Worm (Caenorhabditis elegans): Measurements from ENCODE around the gene T23B12.11.
A peak's percentile ranks its signal among the peaks of the same experiment; 100 is the strongest.

T23B12.11 gene

ce11 chrV:8413432-8414021 lies 41.7 kb upstream of the T23B12.11 start, which contains the start of gene vha-18:
Gene vha-18, minus strand, starts transcription at chrV:8413482.
- TF ChIP-seq lin-32 (GFP tag; optimal IDR thresholded peaks at IDR 0.05) (no peak), ztf-11 (tag; optimal IDR thresholded peaks at IDR 0.05) (no peak), pha-4 (tag; optimal IDR thresholded peaks at IDR 0.05) (no peak), snpc-4 (tag; optimal IDR thresholded peaks at IDR 0.05) (no peak), flh-1 (GFP tag; optimal IDR thresholded peaks at IDR 0.05) (no peak), M03D4.4 (tag; optimal IDR thresholded peaks at IDR 0.05) (no peak), sem-2 (GFP tag; optimal IDR thresholded peaks at IDR 0.05) (no peak)

ce11 chrV:8414036-8414728 lies 41.0 kb upstream of the T23B12.11 start, which contains the start of gene pos-1:
Gene pos-1, plus strand, starts transcription at chrV:8414086.
- TF ChIP-seq tbx-8 (GFP tag; optimal IDR thresholded peaks at IDR 0.05) (no peak), ham-2 (GFP tag; optimal IDR thresholded peaks at IDR 0.05) (no peak), lsy-2 (tag; optimal IDR thresholded peaks at IDR 0.05) (no peak), nhr-76 (tag; optimal IDR thresholded peaks at IDR 0.05) (no peak), drap-1 (GFP tag; optimal IDR thresholded peaks at IDR 0.05) (no peak), mab-5 (tag; optimal IDR thresholded peaks at IDR 0.05) (no peak), pha-4 (tag; optimal IDR thresholded peaks at IDR 0.05) (no peak), unc-39 (tag; optimal IDR thresholded peaks at IDR 0.05) (no peak)

- no peak for TF ChIP-seq mls-2 (tag; optimal IDR thresholded peaks at IDR 0.05)
- no peak for TF ChIP-seq lsy-2 (tag; optimal IDR thresholded peaks at IDR 0.05)
- no peak for TF ChIP-seq hlh-1 (tag; optimal IDR thresholded peaks at IDR 0.05)
- TF ChIP-seq lin-32 (GFP tag; optimal IDR thresholded peaks at IDR 0.05): no peak
- no peak for TF ChIP-seq nhr-28 (tag; optimal IDR thresholded peaks at IDR 0.05)
- TF ChIP-seq mab-5 (tag; optimal IDR thresholded peaks at IDR 0.05): no peak
- TF ChIP-seq nhr-2 (tag; optimal IDR thresholded peaks at IDR 0.05): no peak
- no peak for TF ChIP-seq nhr-12 (tag; optimal IDR thresholded peaks at IDR 0.05)
- TF ChIP-seq sptf-1 (tag; optimal IDR thresholded peaks at IDR 0.05): no peak
- no peak for TF ChIP-seq unc-62 (GFP tag; optimal IDR thresholded peaks at IDR 0.05)
These were observed 40.1 kb upstream of the T23B12.11 start for ce11 chrV:8415113-8415530.

ce11 chrV:8417271-8417670 lies 37.9 kb upstream of the T23B12.11 start:
- TF ChIP-seq elt-1 (tag; optimal IDR thresholded peaks at IDR 0.05; ENCODE audit: borderline replicate concordance, insufficient read depth) (no peak), nhr-76 (tag; optimal IDR thresholded peaks at IDR 0.05) (no peak), ceh-43 (GFP tag; optimal IDR thresholded peaks at IDR 0.05) (no peak), hlh-1 (tag; optimal IDR thresholded peaks at IDR 0.05) (no peak), ham-2 (GFP tag; optimal IDR thresholded peaks at IDR 0.05) (no peak), ztf-11 (tag; optimal IDR thresholded peaks at IDR 0.05) (no peak)

- no peak for TF ChIP-seq flh-1 (GFP tag; optimal IDR thresholded peaks at IDR 0.05)
- TF ChIP-seq nhr-12 (tag; optimal IDR thresholded peaks at IDR 0.05): no peak
- no peak for TF ChIP-seq lin-32 (GFP tag; optimal IDR thresholded peaks at IDR 0.05)
- TF ChIP-seq ceh-39 (tag; optimal IDR thresholded peaks at IDR 0.05): no peak
- TF ChIP-seq pha-4 (tag; optimal IDR thresholded peaks at IDR 0.05): no peak
These were observed 30.1 kb upstream of the T23B12.11 start for ce11 chrV:8424840-8425814.

ce11 chrV:8426210-8426609 lies 29.0 kb upstream of the T23B12.11 start:
- peak; percentile 5 for TF ChIP-seq pha-4 (tag; optimal IDR thresholded peaks at IDR 0.05)
- no peak for TF ChIP-seq elt-1 (tag; optimal IDR thresholded peaks at IDR 0.05; ENCODE audit: borderline replicate concordance, insufficient read depth)
- TF ChIP-seq ces-1 (GFP tag; optimal IDR thresholded peaks at IDR 0.05): peak; percentile 56
- no peak for TF ChIP-seq snpc-4 (tag; optimal IDR thresholded peaks at IDR 0.05)
